Fruit fly (Drosophila melanogaster): Measurements from ENCODE around the gene CG9114.

CG9114 gene

DNA sequence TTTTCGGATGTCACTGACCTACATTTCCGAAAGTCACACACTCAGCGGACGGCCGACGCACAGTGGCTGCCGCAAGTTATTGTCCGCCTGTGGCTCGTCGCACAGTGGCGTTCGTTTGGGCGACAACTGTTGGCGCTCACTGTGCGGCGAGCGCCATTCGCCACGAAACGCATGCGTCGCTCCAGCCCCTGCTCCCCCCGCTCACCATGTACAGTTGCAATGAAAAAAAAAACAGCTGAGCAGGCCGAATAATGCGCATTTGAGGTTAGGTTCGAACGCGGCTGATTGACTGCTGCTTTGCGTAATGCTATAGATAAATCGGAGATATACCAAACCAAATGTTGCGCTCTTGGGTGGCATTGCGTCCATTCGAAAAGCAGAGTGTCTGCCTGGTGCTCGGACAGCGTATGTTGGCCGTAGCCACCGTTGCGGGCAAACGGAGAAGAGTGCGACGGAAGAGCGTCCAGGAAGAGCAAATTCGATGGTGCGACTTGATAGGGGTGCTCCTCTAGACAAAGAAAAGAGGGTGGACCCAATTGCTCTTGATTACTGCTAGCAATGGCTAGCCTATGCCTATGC, 9.6 kb downstream of the CG9114 start (continued):
- TF ChIP-seq CG34406 (GFP tag; optimal IDR thresholded peaks at IDR 0.05), result peak; percentile 62
- peak; percentile 92 for TF ChIP-seq vri (GFP tag; optimal IDR thresholded peaks at IDR 0.05)
- no peak for TF ChIP-seq CG4318 (GFP tag; optimal IDR thresholded peaks at IDR 0.05)
- peak; percentile 64 for TF ChIP-seq Lpt (GFP tag; optimal IDR thresholded peaks at IDR 0.05)
- peak; percentile 65 for TF ChIP-seq CG10669 (GFP tag; optimal IDR thresholded peaks at IDR 0.05)
- peak; percentile 54 for TF ChIP-seq spab (GFP tag; optimal IDR thresholded peaks at IDR 0.05)
- TF ChIP-seq CG11294 (GFP tag; IDR thresholded peaks at IDR 0.05), result peak; percentile 68
- TF ChIP-seq CG6808 (GFP tag; optimal IDR thresholded peaks at IDR 0.05), result peak; percentile 65
- TF ChIP-seq eg (GFP tag; IDR thresholded peaks at IDR 0.05), result peak; percentile 91
- peak; percentile 7 for TF ChIP-seq CG9139 (GFP tag; optimal IDR thresholded peaks at IDR 0.05)
- peak; percentile 44 for TF ChIP-seq Ets96B (tag; optimal IDR thresholded peaks at IDR 0.05)
- peak; percentile 69 for TF ChIP-seq CG16779 (tag; optimal IDR thresholded peaks at IDR 0.05)
- TF ChIP-seq CG32006 (GFP tag; optimal IDR thresholded peaks at IDR 0.05), result peak; percentile 76
- TF ChIP-seq lz (GFP tag; optimal IDR thresholded peaks at IDR 0.05), result peak; percentile 84
- peak; percentile 77 for TF ChIP-seq dac (GFP tag; optimal IDR thresholded peaks at IDR 0.05)

DNA sequence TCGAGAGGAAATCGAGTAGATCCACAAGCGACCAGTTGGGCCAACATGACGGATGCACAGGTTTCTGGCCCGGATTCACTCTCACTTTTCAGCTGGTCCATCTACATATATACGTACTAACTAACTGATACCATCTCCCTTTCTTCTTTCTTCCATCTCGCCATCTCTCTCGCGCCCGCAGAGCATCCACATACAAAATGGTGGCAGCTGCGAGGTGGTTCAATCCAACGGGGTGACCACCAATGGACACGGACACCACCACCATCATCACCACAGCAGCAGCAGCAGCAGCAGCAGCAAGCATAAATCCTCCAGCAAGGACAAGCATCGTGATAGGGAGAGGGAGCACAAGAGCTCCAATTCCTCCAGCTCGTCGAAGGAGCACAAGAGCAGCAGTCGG, 12.0 kb downstream of the CG9114 start:
- no peak for TF ChIP-seq CG31627 (GFP tag; optimal IDR thresholded peaks at IDR 0.05)
- no peak for TF ChIP-seq Sox102F (GFP tag; optimal IDR thresholded peaks at IDR 0.05)
- TF ChIP-seq lz (GFP tag; optimal IDR thresholded peaks at IDR 0.05), result no peak
- TF ChIP-seq CG10631 (GFP tag; optimal IDR thresholded peaks at IDR 0.05), result no peak
- TF ChIP-seq dac (GFP tag; optimal IDR thresholded peaks at IDR 0.05), result no peak
- TF ChIP-seq CG3919 (GFP tag; optimal IDR thresholded peaks at IDR 0.05), result no peak
- no peak for TF ChIP-seq CG6808 (GFP tag; optimal IDR thresholded peaks at IDR 0.05)
- no peak for TF ChIP-seq CG32006 (GFP tag; optimal IDR thresholded peaks at IDR 0.05)
- TF ChIP-seq CG8119 (GFP tag; IDR thresholded peaks at IDR 0.05), result no peak
- no peak for TF ChIP-seq pdm3 (GFP tag; optimal IDR thresholded peaks at IDR 0.05)
- TF ChIP-seq eg (GFP tag; IDR thresholded peaks at IDR 0.05), result no peak
- TF ChIP-seq esn (GFP tag; optimal IDR thresholded peaks at IDR 0.05), result no peak
- no peak for TF ChIP-seq Lpt (GFP tag; optimal IDR thresholded peaks at IDR 0.05)
- TF ChIP-seq Sox14 (GFP tag; optimal IDR thresholded peaks at IDR 0.05), result no peak

DNA sequence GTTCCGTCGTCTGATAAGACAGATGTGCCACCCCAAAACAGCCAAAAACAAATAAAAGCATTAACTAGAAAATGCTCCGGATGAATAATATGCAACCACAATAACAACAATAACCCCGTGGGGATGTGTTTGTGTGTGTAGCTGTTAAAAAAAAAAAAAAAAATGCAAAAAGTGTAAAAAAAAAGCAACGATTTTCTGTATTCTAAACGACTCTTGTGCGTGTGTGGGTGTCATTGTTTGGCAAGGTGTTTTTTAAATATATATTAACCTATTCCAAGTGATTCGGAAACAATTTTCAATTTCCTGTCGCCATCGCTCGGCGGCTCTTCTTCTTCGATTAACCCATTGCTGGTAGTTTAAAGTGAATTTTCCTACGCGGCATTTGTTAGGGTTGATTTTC, 12.4 kb downstream of the CG9114 start:
- TF ChIP-seq Hr4 (GFP tag; optimal IDR thresholded peaks at IDR 0.05) (peak; percentile 23), CG31627 (GFP tag; optimal IDR thresholded peaks at IDR 0.05) (no peak), svp (GFP tag) (no peak), CG11762 (GFP tag; optimal IDR thresholded peaks at IDR 0.05; ENCODE audit: insufficient read depth) (peak; percentile 53), Met (GFP tag; optimal IDR thresholded peaks at IDR 0.05) (peak; percentile 13), CG8119 (GFP tag; IDR thresholded peaks at IDR 0.05) (peak; percentile 77), CG8319 (GFP tag; optimal IDR thresholded peaks at IDR 0.05) (no peak), esn (GFP tag; optimal IDR thresholded peaks at IDR 0.05) (peak; percentile 3), vri (GFP tag; optimal IDR thresholded peaks at IDR 0.05) (peak; percentile 70), CG16779 (tag; optimal IDR thresholded peaks at IDR 0.05) (peak; percentile 45), dsx (GFP tag; optimal IDR thresholded peaks at IDR 0.05; ENCODE audit: poor library complexity, severe bottlenecking) (peak; percentile 17), acj6 (GFP tag; optimal IDR thresholded peaks at IDR 0.05) (peak; percentile 4), CG6163 (GFP tag; IDR thresholded peaks at IDR 0.05) (peak; percentile 66; the same call in 2 of the 3 replicates), CG1621 (tag; optimal IDR thresholded peaks at IDR 0.05) (no peak), fkh (GFP tag; optimal IDR thresholded peaks at IDR 0.05) (no peak), Gug (GFP tag; IDR thresholded peaks at IDR 0.05) (no peak), Hr39 (GFP tag; optimal IDR thresholded peaks at IDR 0.05) (no peak), CG15336 (GFP tag; IDR thresholded peaks at IDR 0.05) (peak; percentile 57), ss (GFP tag; optimal IDR thresholded peaks at IDR 0.05) (peak; percentile 58 to 77), CG34406 (GFP tag; optimal IDR thresholded peaks at IDR 0.05) (peak; percentile 48), Sox102F (GFP tag; optimal IDR thresholded peaks at IDR 0.05) (peak; percentile 33), fd85E (GFP tag; optimal IDR thresholded peaks at IDR 0.05) (no peak), Eip93F (GFP tag; optimal IDR thresholded peaks at IDR 0.05) (peak; percentile 34), net (GFP tag; optimal IDR thresholded peaks at IDR 0.05) (peak; percentile 43), Eip78C (GFP tag) (peak; percentile 80), Blimp-1 (GFP tag; optimal IDR thresholded peaks at IDR 0.05) (no peak), CG6808 (GFP tag; optimal IDR thresholded peaks at IDR 0.05) (peak; percentile 76), topi (GFP tag; optimal IDR thresholded peaks at IDR 0.05) (no peak), OdsH (GFP tag; optimal IDR thresholded peaks at IDR 0.05) (peak; percentile 32), fd59A (GFP tag; optimal IDR thresholded peaks at IDR 0.05) (no peak), CG7368 (GFP tag; optimal IDR thresholded peaks at IDR 0.05) (no peak), CG3919 (GFP tag; optimal IDR thresholded peaks at IDR 0.05) (peak; percentile 9)

Measured in whole organism, prepupa.